Fruit fly (Drosophila melanogaster) whole organism, adult: ENCODE results near the gene CG9641.

Experiments used
- CG11617 ChIP-seq: fragments of 200-800 bp; sonication (Bioruptor generic); optimal IDR thresholded peaks from 2 replicates; lab custom pipeline; 2017; ENCODE audit warnings: mild to moderate bottlenecking, missing biosample characterization, missing genetic modification reagents, missing genetic modification characterization
- CG12768 ChIP-seq: fragments of 200-800 bp; sonication (Bioruptor generic); optimal IDR thresholded peaks from 2 replicates; lab custom pipeline; 2017; ENCODE audit warnings: missing biosample characterization, missing genetic modification characterization, mild to moderate bottlenecking, moderate library complexity, missing genetic modification reagents
- CG14711 ChIP-seq: fragments of 200-800 bp; sonication (Bioruptor generic); optimal IDR thresholded peaks from 2 replicates; lab custom pipeline; 2018; ENCODE audit warnings: missing biosample characterization, mild to moderate bottlenecking, missing genetic modification characterization, moderate library complexity
- CG1620 ChIP-seq: fragments of 200-800 bp; sonication (Bioruptor generic); optimal IDR thresholded peaks from 2 replicates; lab custom pipeline; 2016; ENCODE audit warnings: missing biosample characterization, missing genetic modification characterization
- CG33017 ChIP-seq: fragments of 200-800 bp; sonication (Bioruptor generic); optimal IDR thresholded peaks from 2 replicates; lab custom pipeline; 2018; ENCODE audit warnings: missing biosample characterization, mild to moderate bottlenecking, missing genetic modification characterization, moderate library complexity
- CG5204 ChIP-seq: fragments of 200-800 bp; sonication (Bioruptor generic); optimal IDR thresholded peaks from 2 replicates; lab custom pipeline; 2016; ENCODE audit warnings: missing biosample characterization, missing genetic modification characterization
- CG7045 ChIP-seq: fragments of 200-800 bp; sonication (Bioruptor generic); optimal IDR thresholded peaks from 2 replicates; lab custom pipeline; 2017; ENCODE audit warnings: missing biosample characterization, mild to moderate bottlenecking, missing genetic modification characterization
- CG7101 ChIP-seq: fragments of 200-800 bp; sonication (Bioruptor generic); optimal IDR thresholded peaks from 2 replicates; lab custom pipeline; 2018; ENCODE audit warnings: missing biosample characterization, mild to moderate bottlenecking, missing genetic modification characterization, moderate library complexity
- Clk ChIP-seq: fragments of 200-800 bp; sonication (Bioruptor generic); optimal IDR thresholded peaks from 2 replicates; lab custom pipeline; 2017; ENCODE audit warnings: missing biosample characterization, missing genetic modification characterization
- Crg-1 ChIP-seq: fragments of 200-800 bp; sonication (Bioruptor generic); optimal IDR thresholded peaks from 2 replicates; lab custom pipeline; 2016; ENCODE audit warnings: missing biosample characterization, missing genetic modification characterization
- Hr96 ChIP-seq: fragments of 200-800 bp; sonication (Bioruptor generic); optimal IDR thresholded peaks from 2 replicates; lab custom pipeline; 2016; ENCODE audit warnings: missing biosample characterization, missing genetic modification characterization
- Mnt ChIP-seq: fragments of 200-800 bp; sonication (Bioruptor generic); optimal IDR thresholded peaks from 2 replicates; lab custom pipeline; 2016; ENCODE audit warnings: missing biosample characterization, mild to moderate bottlenecking, missing genetic modification characterization
- bab1 ChIP-seq: fragments of 200-800 bp; sonication (Bioruptor generic); optimal IDR thresholded peaks from 3 replicates; lab custom pipeline; 2019; ENCODE audit warnings: missing biosample characterization, mild to moderate bottlenecking, missing genetic modification characterization, moderate library complexity
- cic ChIP-seq: fragments of 200-800 bp; sonication (Bioruptor generic); optimal IDR thresholded peaks from 2 replicates; lab custom pipeline; 2017; ENCODE audit warnings: missing biosample characterization, mild to moderate bottlenecking, missing genetic modification characterization, moderate library complexity
- cnc ChIP-seq, 2 experiments: fragments of >200 bp; optimal IDR thresholded peaks; 2 replicates each; lab custom pipeline; 2017
- kay ChIP-seq: fragments of 200-800 bp; sonication (Bioruptor generic); peaks from one replicate; lab custom pipeline; 2016; ENCODE audit warnings: missing biosample characterization, missing genetic modification characterization, borderline replicate concordance
- ovo ChIP-seq: fragments of 200-800 bp; sonication (Bioruptor generic); optimal IDR thresholded peaks from 2 replicates; lab custom pipeline; 2016; ENCODE audit warnings: missing biosample characterization, missing genetic modification characterization
- pad ChIP-seq: fragments of 200-800 bp; sonication (Bioruptor generic); optimal IDR thresholded peaks from 3 replicates; lab custom pipeline; 2017; ENCODE audit warnings: missing biosample characterization, missing genetic modification characterization, mild to moderate bottlenecking, moderate library complexity, missing genetic modification reagents
- tj ChIP-seq: fragments of 200-800 bp; sonication (Bioruptor generic); optimal IDR thresholded peaks from 3 replicates; lab custom pipeline; 2017; ENCODE audit warnings: missing biosample characterization, mild to moderate bottlenecking, missing genetic modification characterization, moderate library complexity
- toe ChIP-seq: fragments of 200-800 bp; sonication (Bioruptor generic); optimal IDR thresholded peaks from 2 replicates; lab custom pipeline; 2016; ENCODE audit warnings: missing biosample characterization, missing genetic modification characterization

The CG9641 gene

dm6 chr2L:2986776-2987175, 10.1 kb upstream of the CG9641 start:
- TF ChIP-seq CG33017 (no peak), CG11617 (GFP tag; lab: Kevin White, UChicago) (no peak), Mnt (GFP tag; lab: Kevin White, UChicago) (no peak), CG1620 (GFP tag; lab: Kevin White, UChicago) (no peak), cnc (optimal IDR thresholded peaks at IDR 0.05; lab: Kevin White, UChicago) (no peak), bab1 (GFP tag; lab: Kevin White, UChicago) (no peak), cic (GFP tag; lab: Kevin White, UChicago) (no peak), CG7101 (tag; lab: Kevin White, UChicago) (no peak), pad (GFP tag; lab: Kevin White, UChicago) (no peak), Hr96 (no peak), CG12768 (GFP tag; lab: Kevin White, UChicago) (no peak), tj (GFP tag; lab: Kevin White, UChicago) (no peak), Crg-1 (GFP tag; lab: Kevin White, UChicago) (no peak), CG5204 (GFP tag; lab: Kevin White, UChicago) (no peak), ovo (GFP tag; lab: Kevin White, UChicago) (no peak), CG14711 (tag; lab: Kevin White, UChicago) (no peak), toe (GFP tag; lab: Kevin White, UChicago) (no peak)

DNA sequence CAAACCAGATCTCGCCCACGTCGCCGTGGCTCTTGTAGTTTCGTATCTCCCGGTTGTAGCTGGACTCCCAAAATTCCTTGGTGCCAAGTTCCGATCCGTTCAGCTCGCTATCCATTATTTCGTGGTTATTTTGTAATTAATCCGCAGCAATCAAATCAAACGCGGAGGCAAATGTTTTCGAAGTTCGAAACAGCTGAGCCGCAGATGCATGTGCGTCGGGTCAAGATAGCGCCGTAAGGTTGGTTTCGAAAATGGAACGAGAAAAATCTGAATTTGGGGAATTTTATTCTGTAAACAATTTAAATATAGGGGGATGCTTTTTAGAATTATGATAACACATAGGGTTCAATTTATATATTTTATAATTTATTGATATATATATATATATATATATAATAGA, 2.4 kb upstream of the CG9641 start, which contains the start of gene CG9643:
TSS of gene CG9643 (minus strand) at position 198 of the 400 bp plus-strand sequence.
- TF ChIP-seq bab1 (GFP tag; lab: Kevin White, UChicago) (peak; percentile 7), Clk (GFP tag; lab: Kevin White, UChicago) (no peak), CG14711 (tag; lab: Kevin White, UChicago) (peak; percentile 8), CG12768 (GFP tag; lab: Kevin White, UChicago) (no peak), tj (GFP tag; lab: Kevin White, UChicago) (no peak), toe (GFP tag; lab: Kevin White, UChicago) (no peak), Mnt (GFP tag; lab: Kevin White, UChicago) (peak; percentile 92), CG33017 (no peak), kay (no peak), CG11617 (GFP tag; lab: Kevin White, UChicago) (no peak)

dm6 chr2L:2972439-2972936, 4.2 kb downstream of the CG9641 start, which contains the start of the genes Rrp1 and gammaTub23C:
Gene Rrp1, minus strand, starts transcription at chr2L:2972508.
Gene gammaTub23C, plus strand, starts transcription at chr2L:2972891.
- TF ChIP-seq cic (GFP tag; lab: Kevin White, UChicago) (peak; percentile 47), CG14711 (tag; lab: Kevin White, UChicago) (peak; percentile 83), CG11617 (GFP tag; lab: Kevin White, UChicago) (peak; percentile 95), toe (GFP tag; lab: Kevin White, UChicago) (peak; percentile 91), tj (GFP tag; lab: Kevin White, UChicago) (peak; percentile 72), CG1620 (GFP tag; lab: Kevin White, UChicago) (peak; percentile 84), Hr96 (peak; percentile 80), cnc (optimal IDR thresholded peaks at IDR 0.05; lab: Kevin White, UChicago) (no peak), CG7045 (peak; percentile 94), Crg-1 (GFP tag; lab: Kevin White, UChicago) (peak; percentile 81), kay (no peak), Mnt (GFP tag; lab: Kevin White, UChicago) (peak; percentile 83), Clk (GFP tag; lab: Kevin White, UChicago) (peak; percentile 86), CG33017 (peak; percentile 87), CG12768 (GFP tag; lab: Kevin White, UChicago) (peak; percentile 91), CG7101 (tag; lab: Kevin White, UChicago) (peak; percentile 92), bab1 (GFP tag; lab: Kevin White, UChicago) (peak; percentile 86), ovo (GFP tag; lab: Kevin White, UChicago) (peak; percentile 87), pad (GFP tag; lab: Kevin White, UChicago) (peak; percentile 87), CG5204 (GFP tag; lab: Kevin White, UChicago) (peak; percentile 90)

- TF ChIP-seq Hr96 (no peak), Clk (GFP tag; lab: Kevin White, UChicago) (no peak), bab1 (GFP tag; lab: Kevin White, UChicago) (peak; percentile 34), CG7045 (no peak), Crg-1 (GFP tag; lab: Kevin White, UChicago) (no peak), cnc (optimal IDR thresholded peaks at IDR 0.05; lab: Kevin White, UChicago) (no peak), CG14711 (tag; lab: Kevin White, UChicago) (no peak)
These were observed 7.2 kb downstream of the CG9641 start, which contains the start of gene Ts for dm6 chr2L:2969438-2969837. Gene Ts, minus strand, starts transcription at chr2L:2969638.

- TF ChIP-seq ovo (GFP tag; lab: Kevin White, UChicago) = no peak
- no peak for TF ChIP-seq CG14711 (tag; lab: Kevin White, UChicago)
- no peak for TF ChIP-seq Clk (GFP tag; lab: Kevin White, UChicago)
- TF ChIP-seq CG33017 = no peak
- no peak for TF ChIP-seq CG12768 (GFP tag; lab: Kevin White, UChicago)
These were observed 9.7 kb downstream of the CG9641 start for dm6 chr2L:2966917-2967316.

dm6 chr2L:2958858-2959257, 17.8 kb downstream of the CG9641 start:
- TF ChIP-seq CG7045 = no peak
- TF ChIP-seq cic (GFP tag; lab: Kevin White, UChicago) = no peak
- TF ChIP-seq CG1620 (GFP tag; lab: Kevin White, UChicago) = no peak
- TF ChIP-seq CG7101 (tag; lab: Kevin White, UChicago) = no peak
- TF ChIP-seq Crg-1 (GFP tag; lab: Kevin White, UChicago) = no peak
- no peak for TF ChIP-seq CG5204 (GFP tag; lab: Kevin White, UChicago)
- no peak for TF ChIP-seq cnc (optimal IDR thresholded peaks at IDR 0.05; lab: Kevin White, UChicago)
- TF ChIP-seq kay = no peak
- no peak for TF ChIP-seq Mnt (GFP tag; lab: Kevin White, UChicago)
- no peak for TF ChIP-seq Clk (GFP tag; lab: Kevin White, UChicago)
- no peak for TF ChIP-seq CG14711 (tag; lab: Kevin White, UChicago)
- TF ChIP-seq CG11617 (GFP tag; lab: Kevin White, UChicago) = no peak
- TF ChIP-seq bab1 (GFP tag; lab: Kevin White, UChicago) = no peak
- TF ChIP-seq Hr96 = no peak
